Worm (Caenorhabditis elegans): ENCODE data around the gene sir-2.2.

Gene sir-2.2

ce11 chrX:13348417-13348816 lies 20.6 kb downstream of the sir-2.2 start (continued):
- TF ChIP-seq lin-40 (tag; optimal IDR thresholded peaks at IDR 0.05) (peak; percentile 63), unc-62 (GFP tag; optimal IDR thresholded peaks at IDR 0.05) (peak; percentile 23), hsf-1 (GFP tag; IDR thresholded peaks at IDR 0.05) (no peak), C06A6.2 (GFP tag; conservative IDR thresholded peaks at IDR 0.05) (peak; percentile 63; the same call in 1 of the 2 replicates), somi-1 (GFP tag; optimal IDR thresholded peaks at IDR 0.05) (peak; percentile 43), snpc-4 (GFP tag; optimal IDR thresholded peaks at IDR 0.05) (no peak), snpc-4 (tag; optimal IDR thresholded peaks at IDR 0.05) (peak in 2 of 4 experiments; percentile 16 to 19)

DNA sequence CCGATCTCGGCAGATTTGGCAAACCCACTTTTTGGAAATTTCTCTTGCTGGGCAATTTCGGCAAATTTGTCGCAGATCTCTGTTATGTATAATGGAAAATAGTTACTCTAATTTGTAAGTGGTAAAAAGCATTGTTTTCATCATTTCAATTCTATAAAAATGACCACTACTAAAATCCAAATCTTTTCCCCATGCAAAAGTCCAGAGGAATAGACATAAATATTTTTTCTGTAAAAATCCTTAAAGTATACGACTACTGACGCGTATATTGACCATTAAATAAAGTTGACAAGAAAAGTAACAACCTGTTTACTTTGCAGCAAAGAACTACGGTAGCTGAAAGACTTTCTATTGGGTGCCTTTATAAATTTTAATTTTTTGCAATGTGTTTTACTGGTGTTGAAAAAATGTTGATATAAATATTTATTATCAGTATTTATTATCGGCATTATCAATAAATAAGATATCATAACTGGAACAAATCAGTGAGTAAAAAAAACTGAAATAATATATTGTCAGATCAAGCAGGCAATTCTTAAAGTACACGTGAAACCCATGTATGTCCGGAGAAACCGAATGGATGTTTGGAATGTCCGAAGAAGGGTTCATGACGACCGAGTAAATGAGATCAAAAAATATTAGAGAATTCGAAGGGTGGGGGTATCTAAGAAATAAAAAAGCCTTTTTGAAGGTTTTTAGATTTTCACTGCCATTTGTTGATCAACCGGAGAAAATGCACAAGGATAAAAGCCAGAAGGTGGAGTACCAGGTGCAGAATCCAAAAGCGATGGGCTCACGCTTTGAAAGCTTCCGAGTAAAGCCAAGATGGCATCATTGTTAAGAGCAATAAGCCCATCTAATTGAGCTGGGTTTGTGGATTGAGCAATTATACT lies 21.6 kb downstream of the sir-2.2 start:
- TF ChIP-seq dpff-1 (tag; optimal IDR thresholded peaks at IDR 0.05) (no peak), ZK185.1 (tag; optimal IDR thresholded peaks at IDR 0.05; ENCODE audit: poor library complexity, severe bottlenecking) (peak; percentile 45), snpc-1.3 (tag; optimal IDR thresholded peaks at IDR 0.05; ENCODE audit: insufficient read depth) (no peak), C17E4.6 (GFP tag; IDR thresholded peaks at IDR 0.05) (no peak), ceh-40 (GFP tag; IDR thresholded peaks at IDR 0.05) (no peak), B0019.2 (GFP tag; conservative IDR thresholded peaks at IDR 0.05) (no peak), T07F8.4 (tag; optimal IDR thresholded peaks at IDR 0.05) (no peak), nfya-2 (GFP tag; IDR thresholded peaks at IDR 0.05) (no peak), Y53F4B.3 (GFP tag; IDR thresholded peaks at IDR 0.05) (no peak), Y79H2A.3 (GFP tag; conservative IDR thresholded peaks at IDR 0.05) (no peak), B0035.1 (tag; optimal IDR thresholded peaks at IDR 0.05) (peak; percentile 19), lin-26 (GFP tag; IDR thresholded peaks at IDR 0.05) (peak; percentile 52; the same call in 1 of the 2 replicates), F55B11.4 (tag; optimal IDR thresholded peaks at IDR 0.05; ENCODE audit: borderline replicate concordance, insufficient read depth) (no peak), athp-1 (tag; optimal IDR thresholded peaks at IDR 0.05) (peak; percentile 7), snpc-4 (GFP tag; optimal IDR thresholded peaks at IDR 0.05) (no peak), snpc-4 (tag; optimal IDR thresholded peaks at IDR 0.05) (no peak), die-1 (tag; optimal IDR thresholded peaks at IDR 0.05) (peak; percentile 13), F52B5.7 (tag; optimal IDR thresholded peaks at IDR 0.05) (no peak), hlh-12 (tag; optimal IDR thresholded peaks at IDR 0.05) (no peak), madf-8 (GFP tag; conservative IDR thresholded peaks at IDR 0.05) (no peak), lir-1 (GFP tag; conservative IDR thresholded peaks at IDR 0.05) (0 out of 2 replicates have a peak, but pooled peaks have one; percentile 26), bed-1 (GFP tag; IDR thresholded peaks at IDR 0.05) (no peak), nhr-80 (tag; optimal IDR thresholded peaks at IDR 0.05) (peak; percentile 44), zfh-2 (GFP tag; conservative IDR thresholded peaks at IDR 0.05) (no peak), lsy-27 (tag; optimal IDR thresholded peaks at IDR 0.05; ENCODE audit: borderline replicate concordance, insufficient read depth) (no peak), ekl-4 (GFP tag; IDR thresholded peaks at IDR 0.05) (peak; percentile 28; the same call in 1 of the 2 replicates), lin-40 (tag; optimal IDR thresholded peaks at IDR 0.05) (peak; percentile 65), let-607 (tag; optimal IDR thresholded peaks at IDR 0.05) (peak in 1 of 2 experiments; percentile 63), egrh-3 (GFP tag; IDR thresholded peaks at IDR 0.05) (no peak), F10E7.11 (tag; optimal IDR thresholded peaks at IDR 0.05) (no peak), cebp-2 (GFP tag; IDR thresholded peaks at IDR 0.05) (0 out of 2 replicates have a peak, but pooled peaks have one; percentile 4), Y67H2A.10 (GFP tag; conservative IDR thresholded peaks at IDR 0.05) (no peak), zim-3 (tag; optimal IDR thresholded peaks at IDR 0.05) (peak; percentile 83), hsf-1 (GFP tag; IDR thresholded peaks at IDR 0.05) (peak; percentile 36; the same call in 1 of the 2 replicates), ztf-3 (GFP tag; optimal IDR thresholded peaks at IDR 0.05) (no peak), mel-28 (tag; optimal IDR thresholded peaks at IDR 0.05; ENCODE audit: borderline replicate concordance) (no peak), K11D2.4 (GFP tag; IDR thresholded peaks at IDR 0.05) (peak; percentile 54; the same call in 1 of the 2 replicates), egl-44 (GFP tag; IDR thresholded peaks at IDR 0.05) (no peak), xnd-1 (tag; optimal IDR thresholded peaks at IDR 0.05) (no peak), ztf-22 (GFP tag; optimal IDR thresholded peaks at IDR 0.05) (no peak)

Measured in whole organism, young adult.